Worm (Caenorhabditis elegans): Measurements from ENCODE around the gene citk-2.

citk-2 gene

DNA sequence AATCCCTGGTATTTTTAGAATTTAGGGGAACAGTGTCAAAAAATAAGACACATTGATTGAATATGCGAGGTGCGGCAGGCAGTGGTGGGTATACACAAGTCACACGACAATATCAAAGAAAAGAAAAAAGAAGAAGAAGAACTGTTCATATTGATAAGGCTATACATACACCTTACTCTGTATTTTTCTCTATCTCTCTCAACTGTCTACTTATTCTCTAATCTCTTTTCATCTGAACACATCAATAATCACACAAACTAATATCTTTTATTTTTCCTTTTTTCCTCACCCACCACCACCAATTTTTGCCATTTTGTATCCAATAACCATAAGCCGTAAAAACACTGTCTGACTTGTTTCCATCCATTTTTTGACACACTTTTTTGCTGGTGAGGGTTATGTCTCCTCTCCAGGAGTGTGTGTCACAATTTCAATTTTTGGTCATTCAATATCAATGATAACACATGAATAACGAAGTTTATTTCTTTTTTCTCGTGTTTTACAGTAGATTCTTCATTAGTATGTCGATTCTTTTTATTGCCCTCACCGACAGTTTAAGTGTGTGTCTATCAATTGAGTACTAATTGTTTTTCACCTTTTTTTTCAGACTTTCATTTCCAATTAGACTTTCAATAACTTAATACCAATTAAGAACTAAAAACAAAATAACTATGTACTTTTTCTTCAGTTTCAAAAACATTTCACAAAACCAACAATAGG lies 20.2 kb downstream of the citk-2 start (continued):
- TF ChIP-seq lir-1 (GFP tag; conservative IDR thresholded peaks at IDR 0.05) (no peak), B0035.1 (tag; optimal IDR thresholded peaks at IDR 0.05) (no peak), somi-1 (GFP tag; optimal IDR thresholded peaks at IDR 0.05) (peak; percentile 10), lin-40 (tag; optimal IDR thresholded peaks at IDR 0.05) (peak; percentile 44), snpc-3.4 (tag; optimal IDR thresholded peaks at IDR 0.05) (no peak), atf-7 (tag; optimal IDR thresholded peaks at IDR 0.05) (peak; percentile 18), bed-2 (GFP tag; IDR thresholded peaks at IDR 0.05) (no peak), xnd-1 (tag; optimal IDR thresholded peaks at IDR 0.05) (no peak), ZK185.1 (tag; optimal IDR thresholded peaks at IDR 0.05; ENCODE audit: poor library complexity, severe bottlenecking) (peak; percentile 18), mel-28 (tag; optimal IDR thresholded peaks at IDR 0.05; ENCODE audit: borderline replicate concordance) (no peak), nfya-1 (tag; optimal IDR thresholded peaks at IDR 0.05; ENCODE audit: borderline replicate concordance, insufficient read depth) (no peak), tbx-9 (tag; optimal IDR thresholded peaks at IDR 0.05; ENCODE audit: borderline replicate concordance) (no peak), hrde-1 (tag; optimal IDR thresholded peaks at IDR 0.05; ENCODE audit: borderline replicate concordance) (no peak), madf-10 (tag; optimal IDR thresholded peaks at IDR 0.05) (peak; percentile 17), tbp1 (GFP tag; optimal IDR thresholded peaks at IDR 0.05) (peak; percentile 13), cebp-1 (GFP tag; IDR thresholded peaks at IDR 0.05) (no peak), cebp-1 (tag; optimal IDR thresholded peaks at IDR 0.05) (peak; percentile 36), C17E4.6 (GFP tag; IDR thresholded peaks at IDR 0.05) (no peak), die-1 (tag; optimal IDR thresholded peaks at IDR 0.05) (no peak), ztf-26 (tag; optimal IDR thresholded peaks at IDR 0.05) (peak; percentile 39), Y53G8AR.9 (GFP tag; conservative IDR thresholded peaks at IDR 0.05) (no peak), F39B2.1 (GFP tag; IDR thresholded peaks at IDR 0.05) (no peak), B0336.3 (GFP tag; IDR thresholded peaks at IDR 0.05) (no peak), sptf-2 (GFP tag; optimal IDR thresholded peaks at IDR 0.05) (no peak), snpc-4 (GFP tag; optimal IDR thresholded peaks at IDR 0.05) (no peak), snpc-4 (tag; optimal IDR thresholded peaks at IDR 0.05) (no peak), B0019.2 (GFP tag; conservative IDR thresholded peaks at IDR 0.05) (no peak), mxl-1 (tag; optimal IDR thresholded peaks at IDR 0.05) (no peak), lin-54 (GFP tag; optimal IDR thresholded peaks at IDR 0.05) (no peak), attf-6 (GFP tag; IDR thresholded peaks at IDR 0.05) (no peak), ztf-3 (GFP tag; optimal IDR thresholded peaks at IDR 0.05) (no peak), dpl-1 (GFP tag; optimal IDR thresholded peaks at IDR 0.05) (no peak), madf-8 (GFP tag; conservative IDR thresholded peaks at IDR 0.05) (no peak), hmg-1.2 (GFP tag; IDR thresholded peaks at IDR 0.05) (no peak), nhr-80 (tag; optimal IDR thresholded peaks at IDR 0.05) (peak; percentile 90), ztf-25 (GFP tag; IDR thresholded peaks at IDR 0.05) (no peak), rpc-1 (optimal IDR thresholded peaks at IDR 0.05) (no peak), rpc-1 (tag; optimal IDR thresholded peaks at IDR 0.05) (no peak), attf-5 (GFP tag; optimal IDR thresholded peaks at IDR 0.05) (peak; percentile 38), dox-1 (GFP tag; IDR thresholded peaks at IDR 0.05) (peak; percentile 60), F10E7.11 (tag; optimal IDR thresholded peaks at IDR 0.05) (no peak), ccch-3 (GFP tag; optimal IDR thresholded peaks at IDR 0.05) (no peak), mes-4 (tag; optimal IDR thresholded peaks at IDR 0.05) (no peak), T07F8.4 (tag; optimal IDR thresholded peaks at IDR 0.05) (no peak), lsy-27 (tag; optimal IDR thresholded peaks at IDR 0.05; ENCODE audit: borderline replicate concordance, insufficient read depth) (no peak), Y67H2A.10 (GFP tag; conservative IDR thresholded peaks at IDR 0.05) (no peak; the same call in 1 of the 2 replicates)

Data from whole organism, young adult.